Worm (Caenorhabditis elegans) whole organism, early embryonic: ENCODE results near the gene cls-3.
A peak's percentile ranks its signal among the peaks of the same experiment; 100 is the strongest.

Source experiments
- B0310.2 ChIP-seq: sonication (generic microtip); optimal IDR thresholded peaks from 2 replicates; lab custom pipeline; 2016; ENCODE audit warnings: mild to moderate bottlenecking, missing genetic modification characterization, missing compliant biosample characterization
- F13C5.2 ChIP-seq: sonication (generic microtip); optimal IDR thresholded peaks from 2 replicates; lab custom pipeline; 2017; ENCODE audit warnings: mild to moderate bottlenecking, missing genetic modification characterization, inconsistent platforms, missing compliant biosample characterization
- aly-1 ChIP-seq: sonication (generic microtip); optimal IDR thresholded peaks from 2 replicates; lab custom pipeline; 2016; ENCODE audit warnings: missing genetic modification characterization, missing compliant biosample characterization
- ama-1 ChIP-seq: fragments of 150-350 bp; optimal IDR thresholded peaks from 2 replicates; lab custom pipeline; 2014
- ceh-13 ChIP-seq: fragments of 200-800 bp; sonication (Bioruptor generic); optimal IDR thresholded peaks from 2 replicates; lab custom pipeline; 2018; ENCODE audit warnings: mild to moderate bottlenecking, missing genetic modification characterization, missing compliant biosample characterization
- ceh-36 ChIP-seq: sonication (generic microtip); optimal IDR thresholded peaks from 2 replicates; lab custom pipeline; 2016; ENCODE audit warnings: missing genetic modification characterization, inconsistent platforms, missing compliant biosample characterization
- ets-7 ChIP-seq: sonication (generic microtip); optimal IDR thresholded peaks from 2 replicates; lab custom pipeline; 2016; ENCODE audit warnings: missing genotype, missing genetic modification characterization, missing compliant biosample characterization
- flt-1 ChIP-seq: fragments of 200-800 bp; sonication (Bioruptor generic); IDR thresholded peaks from 2 replicates; pipeline ENCODE4 v1.3.6; 2022; ENCODE audit warnings: missing genetic modification characterization, missing compliant biosample characterization
- hmbx-1 ChIP-seq: sonication (generic microtip); optimal IDR thresholded peaks from 2 replicates; lab custom pipeline; 2016; ENCODE audit warnings: mild to moderate bottlenecking, missing genetic modification characterization, missing compliant biosample characterization
- hmg-4 ChIP-seq: fragments of 200-800 bp; sonication (Bioruptor generic); optimal IDR thresholded peaks from 2 replicates; lab custom pipeline; 2018; ENCODE audit warnings: mild to moderate bottlenecking, missing genetic modification characterization, missing compliant biosample characterization
- hnd-1 ChIP-seq: sonication (generic microtip); optimal IDR thresholded peaks from 2 replicates; lab custom pipeline; 2016; ENCODE audit warnings: missing genetic modification characterization, missing compliant biosample characterization
- pes-1 ChIP-seq: fragments of 200-800 bp; sonication (Bioruptor generic); IDR thresholded peaks from 2 replicates; pipeline ENCODE4 v1.3.6; 2022; ENCODE audit warnings: missing genetic modification reagents, missing genetic modification characterization, missing compliant biosample characterization
- scrt-1 ChIP-seq: fragments of 200-800 bp; sonication (Bioruptor generic); IDR thresholded peaks from 2 replicates; pipeline ENCODE4 v1.3.6; 2022; ENCODE audit warnings: missing genetic modification characterization, missing compliant biosample characterization
- sea-1 ChIP-seq: fragments of 200-800 bp; sonication (Bioruptor generic); conservative IDR thresholded peaks from 2 replicates; pipeline ENCODE4 v1.3.6; 2022; ENCODE audit warnings: missing genetic modification characterization, missing compliant biosample characterization
- tbx-11 ChIP-seq: fragments of 200-800 bp; sonication (Bioruptor generic); IDR thresholded peaks from 2 replicates; pipeline ENCODE4 v1.3.6; 2022; ENCODE audit warnings: missing genetic modification characterization, missing compliant biosample characterization
- tbx-37 ChIP-seq: fragments of 200-800 bp; sonication (Bioruptor generic); conservative IDR thresholded peaks from 2 replicates; pipeline ENCODE4 v1.3.6; 2022; ENCODE audit warnings: missing genetic modification reagents, missing genetic modification characterization, missing compliant biosample characterization
- tra-4 ChIP-seq: sonication (generic microtip); optimal IDR thresholded peaks from 2 replicates; lab custom pipeline; 2017; ENCODE audit warnings: missing genetic modification characterization, missing compliant biosample characterization

cls-3 gene

ce11 chrIII:9191091-9191490 is at the start of gene cls-3:
cls-3 (minus strand) TSS chrIII:9191109.
- TF ChIP-seq scrt-1 (GFP tag; lab: Robert Waterston, UW) (no peak), tra-4 (tag; lab: Kevin White, UChicago) (no peak), hmbx-1 (no peak), ets-7 (tag; lab: Kevin White, UChicago) (no peak), pes-1 (no peak), hnd-1 (tag; lab: Kevin White, UChicago) (no peak), hmg-4 (GFP tag; lab: Kevin White, UChicago) (peak; percentile 34)

ce11 chrIII:9239983-9240382 is 49.1 kb upstream of the cls-3 start, which contains the start of gene saeg-2:
saeg-2 (plus strand) TSS chrIII:9240363.
- TF ChIP-seq sea-1 (GFP tag; lab: Robert Waterston, UW) = no peak
- peak; percentile 17 for TF ChIP-seq F13C5.2 (tag; lab: Kevin White, UChicago)
- TF ChIP-seq hmg-4 (GFP tag; lab: Kevin White, UChicago) = peak; percentile 47

ce11 chrIII:9237626-9238025 is 46.7 kb upstream of the cls-3 start:
- TF ChIP-seq ama-1 (lab: Kevin White, UChicago) (no peak), sea-1 (GFP tag; lab: Robert Waterston, UW) (no peak), hnd-1 (tag; lab: Kevin White, UChicago) (no peak), tbx-37 (GFP tag; lab: Robert Waterston, UW) (no peak), B0310.2 (tag; lab: Kevin White, UChicago) (no peak), hmg-4 (GFP tag; lab: Kevin White, UChicago) (no peak), scrt-1 (GFP tag; lab: Robert Waterston, UW) (no peak), hmbx-1 (no peak), pes-1 (no peak), flt-1 (GFP tag; lab: Robert Waterston, UW) (no peak), ceh-36 (no peak), ceh-13 (no peak), aly-1 (tag; lab: Kevin White, UChicago) (no peak), ets-7 (tag; lab: Kevin White, UChicago) (no peak), F13C5.2 (tag; lab: Kevin White, UChicago) (no peak), tbx-11 (GFP tag; lab: Robert Waterston, UW) (no peak), tra-4 (tag; lab: Kevin White, UChicago) (no peak)

- TF ChIP-seq pes-1 (no peak), F13C5.2 (tag; lab: Kevin White, UChicago) (no peak), hnd-1 (tag; lab: Kevin White, UChicago) (no peak), tbx-11 (GFP tag; lab: Robert Waterston, UW) (no peak), tbx-37 (GFP tag; lab: Robert Waterston, UW) (no peak), hmbx-1 (no peak), B0310.2 (tag; lab: Kevin White, UChicago) (no peak), tra-4 (tag; lab: Kevin White, UChicago) (no peak), ceh-13 (no peak), ceh-36 (no peak), aly-1 (tag; lab: Kevin White, UChicago) (no peak), ama-1 (lab: Kevin White, UChicago) (no peak), ets-7 (tag; lab: Kevin White, UChicago) (no peak)
Measured at ce11 chrIII:9236228-9236627, 45.3 kb upstream of the cls-3 start, which contains the start of gene T23G5.2. T23G5.2 (minus strand) TSS chrIII:9236328.

- no peak for TF ChIP-seq aly-1 (tag; lab: Kevin White, UChicago)
- no peak for TF ChIP-seq flt-1 (GFP tag; lab: Robert Waterston, UW)
- no peak for TF ChIP-seq F13C5.2 (tag; lab: Kevin White, UChicago)
- TF ChIP-seq tbx-37 (GFP tag; lab: Robert Waterston, UW) = no peak
Measured at ce11 chrIII:9231173-9231572, 40.3 kb upstream of the cls-3 start, which contains the start of gene T23G5.3. T23G5.3 (minus strand) TSS chrIII:9231273.

ce11 chrIII:9228722-9229121 is 37.8 kb upstream of the cls-3 start, which contains the start of gene rnr-1:
rnr-1 (minus strand) TSS chrIII:9228798.
- TF ChIP-seq hmbx-1 (no peak), pes-1 (no peak), hmg-4 (GFP tag; lab: Kevin White, UChicago) (no peak), ceh-36 (no peak), ceh-13 (no peak), tbx-37 (GFP tag; lab: Robert Waterston, UW) (no peak), aly-1 (tag; lab: Kevin White, UChicago) (no peak), B0310.2 (tag; lab: Kevin White, UChicago) (no peak), hnd-1 (tag; lab: Kevin White, UChicago) (no peak), flt-1 (GFP tag; lab: Robert Waterston, UW) (no peak), sea-1 (GFP tag; lab: Robert Waterston, UW) (no peak), ets-7 (tag; lab: Kevin White, UChicago) (no peak), tra-4 (tag; lab: Kevin White, UChicago) (no peak), tbx-11 (GFP tag; lab: Robert Waterston, UW) (no peak), ama-1 (lab: Kevin White, UChicago) (no peak), scrt-1 (GFP tag; lab: Robert Waterston, UW) (no peak), F13C5.2 (tag; lab: Kevin White, UChicago) (no peak)

ce11 chrIII:9228190-9228589 is 37.3 kb upstream of the cls-3 start:
- no peak for TF ChIP-seq sea-1 (GFP tag; lab: Robert Waterston, UW)
- TF ChIP-seq ama-1 (lab: Kevin White, UChicago) = no peak
- no peak for TF ChIP-seq pes-1
- TF ChIP-seq flt-1 (GFP tag; lab: Robert Waterston, UW) = no peak
- no peak for TF ChIP-seq hmg-4 (GFP tag; lab: Kevin White, UChicago)
- no peak for TF ChIP-seq B0310.2 (tag; lab: Kevin White, UChicago)
- TF ChIP-seq tbx-37 (GFP tag; lab: Robert Waterston, UW) = no peak
- TF ChIP-seq F13C5.2 (tag; lab: Kevin White, UChicago) = no peak

- TF ChIP-seq hmbx-1 (no peak), tbx-37 (GFP tag; lab: Robert Waterston, UW) (no peak), ets-7 (tag; lab: Kevin White, UChicago) (no peak), F13C5.2 (tag; lab: Kevin White, UChicago) (no peak), tra-4 (tag; lab: Kevin White, UChicago) (no peak), ama-1 (lab: Kevin White, UChicago) (no peak), B0310.2 (tag; lab: Kevin White, UChicago) (no peak)
Measured at ce11 chrIII:9224986-9225385, 34.1 kb upstream of the cls-3 start.
